Worm (Caenorhabditis elegans): Measurements from ENCODE around the gene sms-1.

sms-1 gene

DNA sequence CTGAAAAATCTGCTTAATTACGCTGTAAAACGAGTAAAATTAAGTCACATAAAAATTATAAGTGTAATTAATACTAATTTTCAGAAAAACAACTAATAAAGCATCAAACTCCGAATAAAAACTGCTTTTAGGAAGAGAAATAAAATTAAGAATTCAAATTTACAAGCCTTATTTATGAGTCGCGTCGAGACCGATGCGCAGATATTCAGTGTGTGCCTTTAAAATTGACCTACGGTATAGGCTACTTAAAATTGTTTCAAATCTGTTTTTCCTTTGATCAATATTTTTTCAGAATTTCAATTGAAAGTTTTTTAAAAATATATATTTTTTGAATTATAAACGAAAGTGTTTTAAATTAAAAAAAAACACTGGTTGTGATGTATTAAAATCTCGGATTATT lies at the start of gene sms-1:
Gene sms-1, minus strand, starts transcription at position 6 of the 400 bp plus-strand sequence.
- TF ChIP-seq lsl-1 (GFP tag; optimal IDR thresholded peaks at IDR 0.05) (peak; percentile 89), attf-3 (GFP tag; conservative IDR thresholded peaks at IDR 0.05) (no peak), nfya-2 (GFP tag; IDR thresholded peaks at IDR 0.05) (no peak), F49E8.2 (tag; optimal IDR thresholded peaks at IDR 0.05; ENCODE audit: insufficient read depth) (no peak), C06A6.2 (GFP tag; conservative IDR thresholded peaks at IDR 0.05) (no peak), nhr-27 (tag; optimal IDR thresholded peaks at IDR 0.05) (no peak), somi-1 (GFP tag; optimal IDR thresholded peaks at IDR 0.05) (no peak), atf-7 (tag; optimal IDR thresholded peaks at IDR 0.05) (no peak), rec-8 (tag; optimal IDR thresholded peaks at IDR 0.05) (no peak), die-1 (tag; optimal IDR thresholded peaks at IDR 0.05) (no peak), madf-8 (GFP tag; conservative IDR thresholded peaks at IDR 0.05) (peak; percentile 63), ztf-25 (GFP tag; IDR thresholded peaks at IDR 0.05) (no peak), lag-1 (GFP tag; IDR thresholded peaks at IDR 0.05) (no peak), F33H1.4 (GFP tag; IDR thresholded peaks at IDR 0.05) (peak; percentile 86), Y53G8AR.9 (GFP tag; conservative IDR thresholded peaks at IDR 0.05) (no peak), chd-7 (tag; optimal IDR thresholded peaks at IDR 0.05) (no peak), hsf-1 (GFP tag; IDR thresholded peaks at IDR 0.05) (no peak), C17E4.6 (GFP tag; IDR thresholded peaks at IDR 0.05) (no peak), nhr-120 (GFP tag; IDR thresholded peaks at IDR 0.05) (no peak), Y79H2A.3 (GFP tag; conservative IDR thresholded peaks at IDR 0.05) (no peak), efl-1 (GFP tag; optimal IDR thresholded peaks at IDR 0.05) (no peak), madf-6 (GFP tag; IDR thresholded peaks at IDR 0.05) (peak; percentile 92), nhr-179 (tag; optimal IDR thresholded peaks at IDR 0.05) (no peak), sptf-2 (GFP tag; optimal IDR thresholded peaks at IDR 0.05) (no peak), xnd-1 (tag; optimal IDR thresholded peaks at IDR 0.05) (peak; percentile 90), gei-17 (GFP tag; optimal IDR thresholded peaks at IDR 0.05) (no peak), tbx-9 (tag; optimal IDR thresholded peaks at IDR 0.05; ENCODE audit: borderline replicate concordance) (no peak), snpc-4 (GFP tag; optimal IDR thresholded peaks at IDR 0.05) (no peak), snpc-4 (tag; optimal IDR thresholded peaks at IDR 0.05) (no peak), Y53F4B.3 (GFP tag; IDR thresholded peaks at IDR 0.05) (no peak)

- peak; percentile 16 for TF ChIP-seq fkh-3 (tag; optimal IDR thresholded peaks at IDR 0.05)
- peak; percentile 28 for TF ChIP-seq athp-1 (tag; optimal IDR thresholded peaks at IDR 0.05)
- TF ChIP-seq dox-1 (GFP tag; IDR thresholded peaks at IDR 0.05) = no peak
- peak; percentile 28 for TF ChIP-seq lin-54 (GFP tag; optimal IDR thresholded peaks at IDR 0.05)
- peak; percentile 7 for TF ChIP-seq hrde-1 (tag; optimal IDR thresholded peaks at IDR 0.05; ENCODE audit: borderline replicate concordance)
- no peak for TF ChIP-seq chd-7 (tag; optimal IDR thresholded peaks at IDR 0.05)
- peak; percentile 6 for TF ChIP-seq ceh-79 (tag; optimal IDR thresholded peaks at IDR 0.05)
Observed at ce11 chrIV:11527752-11528151, 29.8 kb upstream of the sms-1 start, which contains the start of gene M04B2.2. Gene M04B2.2 (plus strand): TSS chrIV:11528052.

ce11 chrIV:11526189-11526588 lies 28.2 kb upstream of the sms-1 start:
- TF ChIP-seq ceh-100 (GFP tag; IDR thresholded peaks at IDR 0.05) (no peak), xnd-1 (tag; optimal IDR thresholded peaks at IDR 0.05) (no peak), Y95B8A.8 (GFP tag; IDR thresholded peaks at IDR 0.05) (no peak), snpc-1.3 (tag; optimal IDR thresholded peaks at IDR 0.05; ENCODE audit: insufficient read depth) (no peak), akir-1 (GFP tag; optimal IDR thresholded peaks at IDR 0.05) (no peak), tlf-1 (GFP tag; optimal IDR thresholded peaks at IDR 0.05) (no peak), C17E4.6 (GFP tag; IDR thresholded peaks at IDR 0.05) (no peak), ztf-25 (GFP tag; IDR thresholded peaks at IDR 0.05) (no peak), F57C9.4 (tag; optimal IDR thresholded peaks at IDR 0.05) (no peak), Y56A3A.18 (GFP tag; IDR thresholded peaks at IDR 0.05) (peak; percentile 54; the same call in 1 of the 2 replicates), madf-6 (GFP tag; IDR thresholded peaks at IDR 0.05) (no peak), unc-130 (GFP tag; optimal IDR thresholded peaks at IDR 0.05) (no peak), pbrm-1 (GFP tag; IDR thresholded peaks at IDR 0.05) (no peak), lin-35 (GFP tag; optimal IDR thresholded peaks at IDR 0.05) (no peak), dpff-1 (tag; optimal IDR thresholded peaks at IDR 0.05) (no peak), nhr-120 (GFP tag; IDR thresholded peaks at IDR 0.05) (no peak), Y53G8AR.9 (GFP tag; conservative IDR thresholded peaks at IDR 0.05) (0 out of 2 replicates have a peak, but pooled peaks have one; percentile 11)
